Fruit fly (Drosophila melanogaster) whole organism, embryonic: ENCODE results near the gene RpL36.
A peak's percentile ranks its signal among the peaks of the same experiment; 100 is the strongest.

Source experiments
- B-H2 ChIP-seq: fragments of 200-800 bp; sonication (Bioruptor generic); optimal IDR thresholded peaks from 2 replicates; lab custom pipeline; 2018; ENCODE audit warnings: missing biosample characterization, mild to moderate bottlenecking, missing genetic modification characterization
- Bdp1 ChIP-seq: fragments of 200-800 bp; sonication (Bioruptor generic); optimal IDR thresholded peaks from 3 replicates; lab custom pipeline; 2016; ENCODE audit warnings: missing biosample characterization, missing genetic modification characterization
- Bgb ChIP-seq: fragments of 200-800 bp; sonication (Bioruptor generic); IDR thresholded peaks from 2 replicates; pipeline ENCODE4 v1.3.6; 2022; ENCODE audit warnings: missing biosample characterization, missing genetic modification characterization; ENCODE audit not compliant: partially characterized antibody
- CG10267 ChIP-seq: fragments of 200-800 bp; sonication (Bioruptor generic); optimal IDR thresholded peaks from 2 replicates; lab custom pipeline; 2018; ENCODE audit warnings: missing biosample characterization, mild to moderate bottlenecking, missing genetic modification characterization, moderate library complexity
- CG12236 ChIP-seq: fragments of 200-800 bp; sonication (Bioruptor generic); optimal IDR thresholded peaks from 2 replicates; lab custom pipeline; 2016; ENCODE audit warnings: missing biosample characterization, missing genetic modification characterization
- CG1233 ChIP-seq: fragments of 200-800 bp; sonication (Bioruptor generic); optimal IDR thresholded peaks from 4 replicates; lab custom pipeline; 2018; ENCODE audit warnings: missing biosample characterization, mild to moderate bottlenecking, missing genetic modification characterization
- CG14050 ChIP-seq: fragments of 200-800 bp; sonication (Bioruptor generic); IDR thresholded peaks from 3 replicates; pipeline ENCODE4 v1.3.6; 2022; ENCODE audit warnings: missing biosample characterization, missing genetic modification characterization
- CG14667 ChIP-seq: fragments of 200-800 bp; sonication (Bioruptor generic); IDR thresholded peaks from 2 replicates; pipeline ENCODE4 v1.3.6; 2022; ENCODE audit warnings: missing biosample characterization, missing genetic modification characterization
- CG15073 ChIP-seq: fragments of 200-800 bp; sonication (Bioruptor generic); optimal IDR thresholded peaks from 2 replicates; lab custom pipeline; 2016; ENCODE audit warnings: missing biosample characterization, missing genetic modification characterization
- CG15479 ChIP-seq: fragments of 200-800 bp; sonication (Bioruptor generic); optimal IDR thresholded peaks from 3 replicates; lab custom pipeline; 2019; ENCODE audit warnings: missing biosample characterization, mild to moderate bottlenecking, missing genetic modification characterization, moderate library complexity
- CG17385 ChIP-seq: fragments of 200-800 bp; sonication (Bioruptor generic); optimal IDR thresholded peaks from 3 replicates; lab custom pipeline; 2018; ENCODE audit warnings: missing biosample characterization, mild to moderate bottlenecking, missing genetic modification characterization
- CG18011 ChIP-seq: fragments of 200-800 bp; sonication (Bioruptor generic); optimal IDR thresholded peaks from 2 replicates; lab custom pipeline; 2017; ENCODE audit warnings: missing biosample characterization, missing genetic modification characterization, mild to moderate bottlenecking, moderate library complexity, missing genotype
- CG18476 ChIP-seq: fragments of 200-800 bp; sonication (Bioruptor generic); optimal IDR thresholded peaks from 2 replicates; lab custom pipeline; 2016; ENCODE audit warnings: missing biosample characterization, mild to moderate bottlenecking, missing genetic modification characterization
- CG18619 ChIP-seq: fragments of 200-800 bp; sonication (Bioruptor generic); optimal IDR thresholded peaks from 3 replicates; lab custom pipeline; 2017; ENCODE audit warnings: missing biosample characterization, mild to moderate bottlenecking, missing genetic modification characterization
- CG2116 ChIP-seq: fragments of 200-800 bp; sonication (Bioruptor generic); optimal IDR thresholded peaks from 3 replicates; lab custom pipeline; 2018; ENCODE audit warnings: missing biosample characterization, mild to moderate bottlenecking, missing genetic modification characterization
- CG2875 ChIP-seq: fragments of 200-800 bp; sonication (Bioruptor generic); optimal IDR thresholded peaks from 2 replicates; lab custom pipeline; 2017; ENCODE audit warnings: missing biosample characterization, mild to moderate bottlenecking, missing genetic modification characterization, missing genetic modification reagents
- CG32532 ChIP-seq: fragments of 200-800 bp; sonication (Bioruptor generic); IDR thresholded peaks from 2 replicates; pipeline ENCODE4 v1.3.6; 2022; ENCODE audit warnings: missing biosample characterization, missing genetic modification characterization
- CG3281 ChIP-seq: fragments of 200-800 bp; sonication (Bioruptor generic); optimal IDR thresholded peaks from 3 replicates; lab custom pipeline; 2017; ENCODE audit warnings: missing biosample characterization, mild to moderate bottlenecking, missing genetic modification characterization
- CG3407 ChIP-seq: fragments of 200-800 bp; sonication (Bioruptor generic); optimal IDR thresholded peaks from 2 replicates; lab custom pipeline; 2018; ENCODE audit warnings: missing biosample characterization, mild to moderate bottlenecking, missing genetic modification characterization
- CG42726 ChIP-seq: fragments of 200-800 bp; sonication (Bioruptor generic); IDR thresholded peaks from 2 replicates; pipeline ENCODE4 v1.3.6; 2022; ENCODE audit warnings: missing biosample characterization, missing genetic modification characterization; ENCODE audit not compliant: partially characterized antibody
- CG9727 ChIP-seq: fragments of 200-800 bp; sonication (Bioruptor generic); optimal IDR thresholded peaks from 3 replicates; lab custom pipeline; 2017; ENCODE audit warnings: missing biosample characterization, mild to moderate bottlenecking, missing genetic modification characterization
- CG9876 ChIP-seq: fragments of 200-800 bp; sonication (Bioruptor generic); optimal IDR thresholded peaks from 2 replicates; lab custom pipeline; 2016; ENCODE audit warnings: missing biosample characterization, missing genetic modification characterization
- CG9932 ChIP-seq: fragments of 200-800 bp; sonication (Bioruptor generic); IDR thresholded peaks from 2 replicates; pipeline ENCODE4 v1.3.6; 2022; ENCODE audit warnings: missing biosample characterization, missing genetic modification characterization
- Deaf1 ChIP-seq: fragments of 200-800 bp; optimal IDR thresholded peaks from 3 replicates; lab custom pipeline; 2019; ENCODE audit warnings: missing biosample characterization, mild to moderate bottlenecking, missing genetic modification characterization, moderate library complexity
- Dek ChIP-seq: fragments of 200-800 bp; sonication (Bioruptor generic); optimal IDR thresholded peaks from 3 replicates; lab custom pipeline; 2019; ENCODE audit warnings: missing biosample characterization, mild to moderate bottlenecking, missing genetic modification characterization, moderate library complexity
- Doc3 ChIP-seq: fragments of 200-800 bp; sonication (Bioruptor generic); IDR thresholded peaks from 3 replicates; pipeline ENCODE4 v1.3.6; 2022; ENCODE audit warnings: missing biosample characterization, missing genetic modification characterization; ENCODE audit not compliant: partially characterized antibody
- Dp ChIP-seq: fragments of 200-800 bp; sonication (Bioruptor generic); optimal IDR thresholded peaks from 2 replicates; lab custom pipeline; 2018; ENCODE audit warnings: missing biosample characterization, mild to moderate bottlenecking, missing genetic modification characterization, moderate library complexity
- Ets97D ChIP-seq: fragments of 200-800 bp; sonication (Bioruptor generic); optimal IDR thresholded peaks from 3 replicates; lab custom pipeline; 2016; ENCODE audit warnings: missing biosample characterization, missing genetic modification characterization
- Hmr ChIP-seq: fragments of 200-800 bp; sonication (Bioruptor generic); optimal IDR thresholded peaks from 3 replicates; lab custom pipeline; 2017; ENCODE audit warnings: mild to moderate bottlenecking, missing biosample characterization, missing genetic modification reagents, missing genetic modification characterization
- Sin3A ChIP-seq: fragments of >200 bp; optimal IDR thresholded peaks from 2 replicates; lab custom pipeline; 2018
- Tbp ChIP-seq: fragments of >200 bp; optimal IDR thresholded peaks from 2 replicates; lab custom pipeline; 2018; ENCODE audit warnings: missing biosample characterization, missing genetic modification characterization
- Trl ChIP-seq, 3 experiments: fragments of >200 bp in 2 of 3; fragments of 200-800 bp in 1 of 3; sonication (Bioruptor generic) in 1 of 3; optimal IDR thresholded peaks; 2 replicates in 1 of 3; 3 replicates in 2 of 3; lab custom pipeline; 2016 to 2017; ENCODE audit warnings: missing biosample characterization in 1 of 3, missing genetic modification characterization in 1 of 3
- abd-A ChIP-seq: fragments of 200-800 bp; sonication (Bioruptor generic); optimal IDR thresholded peaks from 3 replicates; lab custom pipeline; 2019; ENCODE audit warnings: missing biosample characterization, mild to moderate bottlenecking, missing genetic modification characterization, moderate library complexity
- aop ChIP-seq: fragments of 200-800 bp; sonication (Bioruptor generic); IDR thresholded peaks from 2 replicates; pipeline ENCODE4 v1.3.6; 2022; ENCODE audit warnings: missing biosample characterization, missing genetic modification characterization
- ato ChIP-seq: fragments of 200-800 bp; sonication (Bioruptor generic); IDR thresholded peaks from 2 replicates; pipeline ENCODE4 v1.3.6; 2022; ENCODE audit warnings: missing biosample characterization, missing genetic modification characterization; ENCODE audit not compliant: partially characterized antibody
- bbx ChIP-seq: fragments of 200-800 bp; sonication (Bioruptor generic); IDR thresholded peaks from 2 replicates; pipeline ENCODE4 v1.3.6; 2022; ENCODE audit warnings: missing biosample characterization, missing genetic modification characterization; ENCODE audit not compliant: partially characterized antibody
- bigmax ChIP-seq: fragments of 200-800 bp; sonication (Bioruptor generic); optimal IDR thresholded peaks from 2 replicates; lab custom pipeline; 2018; ENCODE audit warnings: missing biosample characterization, mild to moderate bottlenecking, missing genetic modification characterization
- bowl ChIP-seq: fragments of 200-800 bp; sonication (Bioruptor generic); IDR thresholded peaks from 2 replicates; pipeline ENCODE4 v1.3.6; 2022; ENCODE audit warnings: missing biosample characterization, missing genetic modification characterization
- esg ChIP-seq: fragments of 200-800 bp; sonication (Bioruptor generic); conservative IDR thresholded peaks from 2 replicates; pipeline ENCODE4 v1.3.6; 2022; ENCODE audit warnings: missing biosample characterization, missing genetic modification characterization
- ewg ChIP-seq: fragments of 200-800 bp; sonication (Bioruptor generic); optimal IDR thresholded peaks from 3 replicates; lab custom pipeline; 2017; ENCODE audit warnings: mild to moderate bottlenecking, missing biosample characterization, missing genetic modification reagents, missing genetic modification characterization
- gro ChIP-seq: fragments of 200-800 bp; sonication (Bioruptor generic); optimal IDR thresholded peaks from 2 replicates; lab custom pipeline; 2016; ENCODE audit warnings: missing biosample characterization, missing genetic modification characterization
- h ChIP-seq: fragments of >200 bp; optimal IDR thresholded peaks from 2 replicates; lab custom pipeline; 2017
- jumu ChIP-seq: fragments of 200-800 bp; sonication (Bioruptor generic); optimal IDR thresholded peaks from 3 replicates; lab custom pipeline; 2016; ENCODE audit warnings: missing biosample characterization, missing genetic modification characterization
- mld ChIP-seq: fragments of 200-800 bp; sonication (Bioruptor generic); IDR thresholded peaks from 3 replicates; pipeline ENCODE4 v1.3.6; 2022; ENCODE audit warnings: missing biosample characterization, missing genetic modification characterization; ENCODE audit not compliant: partially characterized antibody
- nerfin-2 ChIP-seq: fragments of 200-800 bp; sonication (Bioruptor generic); IDR thresholded peaks from 2 replicates; pipeline ENCODE4 v1.3.6; 2022; ENCODE audit warnings: missing biosample characterization, missing genetic modification characterization; ENCODE audit not compliant: partially characterized antibody
- psq ChIP-seq: fragments of 200-800 bp; sonication (Bioruptor generic); optimal IDR thresholded peaks from 2 replicates; lab custom pipeline; 2017; ENCODE audit warnings: missing biosample characterization, missing genetic modification characterization
- sc ChIP-seq, 3 experiments: fragments of >200 bp in 2 of 3; fragments of 200-800 bp in 1 of 3; sonication (Bioruptor generic) in 1 of 3; optimal IDR thresholded peaks; 2 replicates in 2 of 3; 3 replicates in 1 of 3; lab custom pipeline; 2017; ENCODE audit warnings: mild to moderate bottlenecking in 1 of 3, missing biosample characterization in 1 of 3, missing genetic modification characterization in 1 of 3, missing genetic modification reagents in 1 of 3
- sna ChIP-seq: fragments of 200-800 bp; sonication (Bioruptor generic); IDR thresholded peaks from 2 replicates; pipeline ENCODE4 v1.3.6; 2022; ENCODE audit warnings: missing biosample characterization, missing genetic modification characterization; ENCODE audit not compliant: partially characterized antibody
- tx ChIP-seq: fragments of 200-800 bp; sonication (Bioruptor generic); optimal IDR thresholded peaks from 2 replicates; lab custom pipeline; 2016; ENCODE audit warnings: missing biosample characterization, missing genetic modification characterization
- vvl ChIP-seq: fragments of 200-800 bp; sonication (Bioruptor generic); IDR thresholded peaks from 2 replicates; pipeline ENCODE4 v1.3.6; 2022; ENCODE audit warnings: missing biosample characterization, missing genetic modification characterization

RpL36 gene

DNA sequence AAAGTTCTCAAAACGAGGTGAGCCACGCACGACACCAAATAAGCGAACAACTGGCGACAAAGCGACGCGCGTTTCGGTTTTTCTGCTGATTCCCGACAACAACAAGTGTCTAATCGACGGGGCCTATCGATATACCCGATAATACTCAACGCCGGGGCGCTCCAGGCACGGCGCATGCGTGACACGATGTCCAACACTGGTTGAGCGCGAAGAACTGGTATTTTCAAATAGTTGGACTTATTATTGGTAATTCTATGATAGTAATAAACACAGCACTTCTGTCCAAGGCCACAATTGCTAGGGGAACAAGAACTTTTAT, 11.8 kb downstream of the RpL36 start:
- peak; percentile 62 for TF ChIP-seq Deaf1 (tag; lab: Kevin White, UChicago)
- peak; percentile 88 for TF ChIP-seq bbx
- TF ChIP-seq sc (optimal IDR thresholded peaks at IDR 0.05; lab: Kevin White, UChicago) = no peak
- TF ChIP-seq sc (GFP tag; optimal IDR thresholded peaks at IDR 0.05; lab: Kevin White, UChicago) = no peak
- TF ChIP-seq CG42726 (GFP tag; lab: Robert Waterston, UW) = peak; percentile 85; the same call in 1 of the 2 replicates
- no peak for TF ChIP-seq psq (GFP tag; lab: Kevin White, UChicago)
- TF ChIP-seq bowl = no peak
- no peak for TF ChIP-seq CG14050
- peak; percentile 95 for TF ChIP-seq CG10267 (tag; lab: Kevin White, UChicago)
- TF ChIP-seq sna (GFP tag; lab: Robert Waterston, UW) = peak; percentile 65
- TF ChIP-seq ato (GFP tag; lab: Robert Waterston, UW) = peak; percentile 74
- TF ChIP-seq Trl (optimal IDR thresholded peaks at IDR 0.05; lab: Kevin White, UChicago) = no peak
- TF ChIP-seq Trl (GFP tag; optimal IDR thresholded peaks at IDR 0.05; lab: Kevin White, UChicago) = no peak
- no peak for TF ChIP-seq abd-A (tag; lab: Kevin White, UChicago)
- no peak for TF ChIP-seq Tbp (GFP tag; lab: Kevin White, UChicago)
- no peak for TF ChIP-seq CG14667
- no peak for TF ChIP-seq CG9876 (GFP tag; lab: Kevin White, UChicago)
- TF ChIP-seq CG3281 (GFP tag; lab: Kevin White, UChicago) = no peak
- TF ChIP-seq CG15073 (GFP tag; lab: Kevin White, UChicago) = no peak
- TF ChIP-seq jumu (GFP tag; lab: Kevin White, UChicago) = no peak
- TF ChIP-seq CG18619 (GFP tag; lab: Kevin White, UChicago) = no peak
- TF ChIP-seq Doc3 (GFP tag; lab: Robert Waterston, UW) = peak; percentile 73
- TF ChIP-seq Hmr (GFP tag; lab: Kevin White, UChicago) = peak; percentile 36
- no peak for TF ChIP-seq B-H2 (GFP tag; lab: Kevin White, UChicago)
- TF ChIP-seq gro (GFP tag; lab: Kevin White, UChicago) = peak; percentile 35
- peak; percentile 26 for TF ChIP-seq Sin3A (lab: Kevin White, UChicago)
- peak; percentile 78 for TF ChIP-seq CG2116
- TF ChIP-seq CG32532 (GFP tag; lab: Robert Waterston, UW) = 0 out of 2 replicates have a peak, but pooled peaks have one; percentile 6
- no peak for TF ChIP-seq CG1233 (GFP tag; lab: Kevin White, UChicago)
- TF ChIP-seq CG18011 (GFP tag; lab: Kevin White, UChicago) = no peak
- TF ChIP-seq CG9727 (GFP tag; lab: Kevin White, UChicago) = no peak
- TF ChIP-seq CG17385 (GFP tag; lab: Kevin White, UChicago) = no peak
- TF ChIP-seq aop (GFP tag; lab: Robert Waterston, UW) = no peak
- TF ChIP-seq mld (GFP tag; lab: Robert Waterston, UW) = peak; percentile 57; the same call in 1 of the 3 replicates
- TF ChIP-seq vvl (GFP tag; lab: Robert Waterston, UW) = no peak
- TF ChIP-seq Bgb (GFP tag; lab: Robert Waterston, UW) = peak; percentile 82
- TF ChIP-seq CG3407 (GFP tag; lab: Kevin White, UChicago) = no peak
- TF ChIP-seq tx = no peak
- TF ChIP-seq CG2875 (GFP tag; lab: Kevin White, UChicago) = no peak
- TF ChIP-seq ewg = peak; percentile 57
- TF ChIP-seq bigmax (GFP tag; lab: Kevin White, UChicago) = no peak
- TF ChIP-seq CG15479 (GFP tag; lab: Kevin White, UChicago) = no peak
- TF ChIP-seq CG9932 (GFP tag; lab: Robert Waterston, UW) = peak; percentile 48
- peak; percentile 84 for TF ChIP-seq Dp (GFP tag; lab: Kevin White, UChicago)
- no peak for TF ChIP-seq CG18476 (GFP tag; lab: Kevin White, UChicago)
- TF ChIP-seq CG12236 = no peak
- TF ChIP-seq h = no peak
- TF ChIP-seq Dek (tag; lab: Kevin White, UChicago) = no peak
- peak; percentile 14 for TF ChIP-seq Ets97D (GFP tag; lab: Kevin White, UChicago)
- TF ChIP-seq nerfin-2 (GFP tag; lab: Robert Waterston, UW) = peak; percentile 42; the same call in 1 of the 2 replicates
- no peak for TF ChIP-seq Bdp1 (GFP tag; lab: Kevin White, UChicago)
- no peak for TF ChIP-seq esg
